Worm (Caenorhabditis elegans): ENCODE data around the gene pccb-1.
A peak's percentile ranks its signal among the peaks of the same experiment; 100 is the strongest.

The pccb-1 gene

DNA sequence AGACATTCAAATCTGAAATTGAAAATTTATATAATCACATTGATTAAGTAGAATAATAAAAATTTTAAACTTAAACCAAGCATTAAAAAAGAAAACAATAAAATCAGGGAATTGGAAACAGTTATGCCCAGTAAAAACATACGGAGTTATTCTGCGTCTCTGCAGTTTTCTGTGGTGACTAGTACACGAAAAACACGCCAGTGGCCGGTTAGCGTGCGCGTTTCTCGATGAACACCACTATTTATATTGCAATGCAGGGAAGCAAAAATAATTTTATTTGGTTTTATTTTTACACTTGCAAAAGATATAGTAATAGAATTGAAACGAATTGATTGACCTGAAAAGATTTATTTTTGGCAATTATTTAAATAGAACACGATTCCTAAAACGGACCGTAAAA lies 10.5 kb downstream of the pccb-1 start, which contains the start of gene sec-3 (continued):
- TF ChIP-seq mab-5 (tag; optimal IDR thresholded peaks at IDR 0.05), result peak; percentile 83
- no peak for TF ChIP-seq elt-3 (tag; optimal IDR thresholded peaks at IDR 0.05)
- no peak for TF ChIP-seq alr-1 (tag; optimal IDR thresholded peaks at IDR 0.05)
- peak; percentile 94 for TF ChIP-seq unc-55 (GFP tag; optimal IDR thresholded peaks at IDR 0.05)
- peak; percentile 79 for TF ChIP-seq nhr-21 (tag; optimal IDR thresholded peaks at IDR 0.05)
- TF ChIP-seq peb-1 (tag; optimal IDR thresholded peaks at IDR 0.05), result no peak
- TF ChIP-seq nhr-237 (tag; optimal IDR thresholded peaks at IDR 0.05), result peak; percentile 13

DNA sequence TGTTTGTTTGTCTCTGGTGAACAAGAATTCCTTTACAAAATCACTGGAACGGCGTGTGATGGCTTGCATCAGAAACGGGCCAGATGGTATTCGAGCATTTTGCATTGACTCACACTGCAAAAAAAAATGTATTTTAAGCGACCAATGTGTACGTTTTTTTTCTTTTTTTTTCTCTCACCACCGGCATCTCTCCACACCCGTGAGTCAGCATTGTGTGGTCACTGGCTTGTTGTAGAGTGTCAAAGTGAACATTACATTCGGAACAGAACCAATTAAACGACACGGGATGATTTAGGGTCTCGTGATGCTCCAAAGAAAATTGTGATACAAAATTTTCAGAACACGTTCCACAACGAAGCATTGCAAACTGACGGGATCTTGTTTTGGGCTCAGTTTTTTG lies 12.2 kb downstream of the pccb-1 start:
- TF ChIP-seq Y55F3AM.14 (GFP tag; optimal IDR thresholded peaks at IDR 0.05) (no peak), unc-55 (GFP tag; optimal IDR thresholded peaks at IDR 0.05) (no peak), alr-1 (tag; optimal IDR thresholded peaks at IDR 0.05) (no peak), nhr-25 (tag; optimal IDR thresholded peaks at IDR 0.05) (no peak), sma-9 (GFP tag; optimal IDR thresholded peaks at IDR 0.05) (no peak), sma-9 (tag; optimal IDR thresholded peaks at IDR 0.05) (no peak), C34F6.9 (tag; optimal IDR thresholded peaks at IDR 0.05) (peak; percentile 22), nhr-129 (tag; optimal IDR thresholded peaks at IDR 0.05) (peak; percentile 16), fos-1 (tag; optimal IDR thresholded peaks at IDR 0.05) (peak; percentile 48), peb-1 (tag; optimal IDR thresholded peaks at IDR 0.05) (no peak), nhr-10 (tag; optimal IDR thresholded peaks at IDR 0.05) (no peak)

DNA sequence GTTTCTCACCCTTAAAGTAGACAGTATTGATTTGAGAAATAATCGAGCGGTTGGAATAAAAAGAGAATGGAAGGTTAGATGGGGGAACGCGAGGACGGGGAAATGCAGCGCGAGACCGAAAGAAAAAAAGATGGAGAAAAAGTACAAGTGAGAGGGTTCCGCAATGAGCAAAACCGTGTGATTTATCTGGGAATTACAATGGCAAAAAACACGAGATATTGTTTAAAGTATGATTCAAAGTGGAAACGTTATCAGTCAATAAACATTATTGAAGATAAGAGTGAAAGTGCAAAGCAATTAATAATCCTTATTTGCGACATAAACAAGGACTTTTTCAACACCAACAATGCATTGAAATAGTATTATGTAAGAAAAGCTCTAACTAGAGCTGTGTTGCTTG lies 12.8 kb downstream of the pccb-1 start, which contains the start of gene ztf-13:
Gene ztf-13 (minus strand): TSS at position 11 of the 400 bp plus-strand sequence.
- TF ChIP-seq F13H6.1 (tag; optimal IDR thresholded peaks at IDR 0.05) (peak; percentile 22), unc-55 (GFP tag; optimal IDR thresholded peaks at IDR 0.05) (no peak), zag-1 (tag; optimal IDR thresholded peaks at IDR 0.05) (no peak), snpc-4 (tag; optimal IDR thresholded peaks at IDR 0.05) (no peak), mab-5 (tag; optimal IDR thresholded peaks at IDR 0.05) (no peak), lin-13 (GFP tag; optimal IDR thresholded peaks at IDR 0.05) (no peak), lsy-2 (tag; optimal IDR thresholded peaks at IDR 0.05) (peak in 1 of 2 experiments; percentile 41), sma-9 (GFP tag; optimal IDR thresholded peaks at IDR 0.05) (peak; percentile 52), sma-9 (tag; optimal IDR thresholded peaks at IDR 0.05) (no peak), crh-2 (tag; optimal IDR thresholded peaks at IDR 0.05) (peak; percentile 40), blmp-1 (tag; optimal IDR thresholded peaks at IDR 0.05; ENCODE audit: insufficient read depth) (peak; percentile 44), C34F6.9 (tag; optimal IDR thresholded peaks at IDR 0.05) (peak; percentile 27), fos-1 (tag; optimal IDR thresholded peaks at IDR 0.05) (peak; percentile 57), ceh-16 (tag; optimal IDR thresholded peaks at IDR 0.05) (no peak), nhr-237 (tag; optimal IDR thresholded peaks at IDR 0.05) (no peak), egl-27 (tag; optimal IDR thresholded peaks at IDR 0.05) (peak; percentile 52), alr-1 (tag; optimal IDR thresholded peaks at IDR 0.05) (no peak), Y55F3AM.14 (GFP tag; optimal IDR thresholded peaks at IDR 0.05) (no peak), lin-39 (tag; optimal IDR thresholded peaks at IDR 0.05) (no peak), nhr-129 (tag; optimal IDR thresholded peaks at IDR 0.05) (peak; percentile 18), gmeb-1 (tag; optimal IDR thresholded peaks at IDR 0.05) (peak; percentile 6)

DNA sequence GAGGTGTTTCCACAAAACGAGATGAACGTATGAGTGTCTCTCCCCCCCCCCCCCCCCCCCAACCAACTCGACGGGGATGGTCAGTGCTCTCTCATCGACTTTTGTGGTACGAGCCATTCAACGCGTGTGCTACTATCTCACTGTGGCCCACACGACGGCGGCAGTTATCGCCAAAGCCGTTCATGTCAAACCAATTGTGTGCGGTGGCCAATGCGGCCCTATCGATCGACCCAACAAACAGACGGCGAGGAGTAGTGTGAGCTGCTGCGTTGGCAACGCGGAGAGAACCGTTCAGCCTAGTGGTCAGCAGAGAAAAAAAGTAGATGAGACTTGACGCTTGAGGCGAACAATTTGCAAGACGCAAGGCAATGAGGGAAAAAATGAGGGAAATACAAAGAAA lies 13.5 kb downstream of the pccb-1 start:
- TF ChIP-seq ceh-16 (tag; optimal IDR thresholded peaks at IDR 0.05), result no peak
- peak; percentile 31 for TF ChIP-seq C34F6.9 (tag; optimal IDR thresholded peaks at IDR 0.05)
- peak; percentile 20 for TF ChIP-seq lin-11 (tag; optimal IDR thresholded peaks at IDR 0.05)
- TF ChIP-seq alr-1 (tag; optimal IDR thresholded peaks at IDR 0.05), result no peak
- TF ChIP-seq lsy-2 (tag; optimal IDR thresholded peaks at IDR 0.05), result peak in 1 of 2 experiments; percentile 17
- TF ChIP-seq nhr-129 (tag; optimal IDR thresholded peaks at IDR 0.05), result peak; percentile 22
- peak; percentile 15 for TF ChIP-seq fos-1 (tag; optimal IDR thresholded peaks at IDR 0.05)
- no peak for TF ChIP-seq snpc-4 (tag; optimal IDR thresholded peaks at IDR 0.05)
- TF ChIP-seq crh-2 (tag; optimal IDR thresholded peaks at IDR 0.05), result peak; percentile 52

DNA sequence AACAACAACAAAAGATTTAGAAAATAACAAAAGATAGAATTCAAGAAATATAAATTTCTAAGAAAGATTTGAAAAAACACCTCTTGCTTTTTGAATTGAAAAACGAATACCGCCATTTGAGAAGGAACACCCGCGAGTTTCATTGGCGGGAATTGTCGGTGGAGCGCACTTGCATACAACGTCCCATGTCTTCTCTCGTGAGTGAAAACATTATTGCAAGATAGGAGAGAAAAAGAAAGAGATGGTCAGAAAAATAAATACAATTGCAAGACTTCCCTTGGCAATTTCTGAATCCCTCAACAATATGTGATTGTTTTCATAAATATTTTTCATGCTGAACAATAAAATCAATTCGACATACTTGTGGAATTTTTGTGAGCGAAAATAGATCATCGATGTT lies 16.8 kb downstream of the pccb-1 start, which contains the start of gene K10B3.5:
Gene K10B3.5 (minus strand): TSS at position 343 of the 400 bp plus-strand sequence.
- peak; percentile 91 for TF ChIP-seq C34F6.9 (tag; optimal IDR thresholded peaks at IDR 0.05)
- TF ChIP-seq fos-1 (tag; optimal IDR thresholded peaks at IDR 0.05), result peak; percentile 54
- peak; percentile 75 for TF ChIP-seq sem-4 (tag; optimal IDR thresholded peaks at IDR 0.05)
- peak; percentile 74 for TF ChIP-seq nhr-25 (tag; optimal IDR thresholded peaks at IDR 0.05)
- peak; percentile 1 for TF ChIP-seq nhr-6 (tag; optimal IDR thresholded peaks at IDR 0.05)
- TF ChIP-seq ceh-82 (tag; optimal IDR thresholded peaks at IDR 0.05), result no peak
- peak; percentile 62 for TF ChIP-seq unc-55 (GFP tag; optimal IDR thresholded peaks at IDR 0.05)
- TF ChIP-seq nhr-237 (tag; optimal IDR thresholded peaks at IDR 0.05), result no peak
- no peak for TF ChIP-seq zag-1 (tag; optimal IDR thresholded peaks at IDR 0.05)
- TF ChIP-seq sma-9 (GFP tag; optimal IDR thresholded peaks at IDR 0.05), result no peak
- no peak for TF ChIP-seq sma-9 (tag; optimal IDR thresholded peaks at IDR 0.05)
- TF ChIP-seq mdl-1 (tag; optimal IDR thresholded peaks at IDR 0.05), result peak in 1 of 2 experiments; percentile 1
- peak; percentile 15 for TF ChIP-seq lin-11 (tag; optimal IDR thresholded peaks at IDR 0.05)
- peak; percentile 72 for TF ChIP-seq nhr-129 (tag; optimal IDR thresholded peaks at IDR 0.05)
- peak in 1 of 2 experiments; percentile 74 for TF ChIP-seq lsy-2 (tag; optimal IDR thresholded peaks at IDR 0.05)
- TF ChIP-seq nhr-21 (tag; optimal IDR thresholded peaks at IDR 0.05), result peak; percentile 46
- peak; percentile 71 for TF ChIP-seq crh-2 (tag; optimal IDR thresholded peaks at IDR 0.05)
- TF ChIP-seq lin-13 (GFP tag; optimal IDR thresholded peaks at IDR 0.05), result peak; percentile 51
- peak; percentile 55 for TF ChIP-seq F13H6.1 (tag; optimal IDR thresholded peaks at IDR 0.05)
- no peak for TF ChIP-seq alr-1 (tag; optimal IDR thresholded peaks at IDR 0.05)
- peak; percentile 44 for TF ChIP-seq sma-3 (GFP tag; optimal IDR thresholded peaks at IDR 0.05)
- no peak for TF ChIP-seq ztf-1 (GFP tag; conservative IDR thresholded peaks at IDR 0.05)
- peak; percentile 61 for TF ChIP-seq gmeb-1 (tag; optimal IDR thresholded peaks at IDR 0.05)

Measured in whole organism, L2 larva.